Fruit fly (Drosophila melanogaster): ENCODE results near the gene hydra.

- no peak for TF ChIP-seq CG8478 (optimal IDR thresholded peaks at IDR 0.05)
- no peak for TF ChIP-seq CTCF (optimal IDR thresholded peaks at IDR 0.05)
Observed at dm6 chrX:20721724-20722344, 45.0 kb upstream of the hydra start.
